Worm (Caenorhabditis elegans) whole organism, L2 larva: ENCODE data around the gene C25B8.8.

ENCODE experiments used
- R02D3.7 ChIP-seq: fragments of 150-350 bp; optimal IDR thresholded peaks from 2 replicates; lab custom pipeline; 2014; ENCODE audit warnings: missing biosample characterization, missing genetic modification characterization
- egl-27 ChIP-seq: sonication (generic microtip); optimal IDR thresholded peaks from 3 replicates; lab custom pipeline; 2017; ENCODE audit warnings: missing biosample characterization, missing genetic modification reagents, missing genetic modification characterization
- elt-1 ChIP-seq: fragments of 150-350 bp; optimal IDR thresholded peaks from 2 replicates; lab custom pipeline; 2014; ENCODE audit warnings: missing biosample characterization, missing genetic modification characterization
- lin-13 ChIP-seq: fragments of 150-350 bp; optimal IDR thresholded peaks from 2 replicates; lab custom pipeline; 2014; ENCODE audit warnings: missing biosample characterization, missing genetic modification reagents, missing genetic modification characterization
- mdl-1 ChIP-seq, 2 experiments: fragments of 150-350 bp in 1 of 2; sonication (generic microtip) in 1 of 2; optimal IDR thresholded peaks; 2 replicates each; lab custom pipeline; 2017; ENCODE audit warnings: missing biosample characterization in 2 of 2, missing genetic modification characterization in 2 of 2
- nhr-21 ChIP-seq: fragments of 150-350 bp; optimal IDR thresholded peaks from 2 replicates; lab custom pipeline; 2014; ENCODE audit warnings: missing biosample characterization, missing genetic modification characterization
- nhr-25 ChIP-seq: fragments of 150-350 bp; sonication (generic microtip); optimal IDR thresholded peaks from 3 replicates; lab custom pipeline; 2014; ENCODE audit warnings: missing biosample characterization, missing genetic modification characterization
- peb-1 ChIP-seq: fragments of 150-350 bp; optimal IDR thresholded peaks from 2 replicates; lab custom pipeline; 2014; ENCODE audit warnings: missing biosample characterization, missing genetic modification characterization
- sma-3 ChIP-seq: sonication (generic microtip); optimal IDR thresholded peaks from 2 replicates; lab custom pipeline; 2016; ENCODE audit warnings: missing genetic modification reagents, missing genetic modification characterization, missing compliant biosample characterization
- sma-9 ChIP-seq, 2 experiments: fragments of 150-350 bp in 1 of 2; sonication (generic microtip) in 1 of 2; optimal IDR thresholded peaks; 2 replicates each; lab custom pipeline; 2014 to 2016; ENCODE audit warnings: missing genetic modification characterization in 2 of 2, mild to moderate bottlenecking in 1 of 2, missing biosample characterization in 1 of 2, missing compliant biosample characterization in 1 of 2, missing genetic modification reagents in 1 of 2, moderate library complexity in 1 of 2
- ztf-11 ChIP-seq: sonication (generic microtip); optimal IDR thresholded peaks from 2 replicates; lab custom pipeline; 2017; ENCODE audit warnings: missing biosample characterization, missing genetic modification characterization
- ztf-4 ChIP-seq: fragments of 150-350 bp; optimal IDR thresholded peaks from 2 replicates; lab custom pipeline; 2014; ENCODE audit warnings: missing biosample characterization, missing genetic modification characterization

C25B8.8 gene

ce11 chrX:6663780-6664437, 54.1 kb downstream of the C25B8.8 start:
- TF ChIP-seq lin-13 (GFP tag; lab: Kevin White, UChicago): no peak
- no peak for TF ChIP-seq peb-1 (tag; lab: Kevin White, UChicago)
- TF ChIP-seq ztf-11 (tag; lab: Kevin White, UChicago): no peak
- TF ChIP-seq egl-27 (tag; lab: Kevin White, UChicago): peak; percentile 54
- no peak for TF ChIP-seq mdl-1 (tag; optimal IDR thresholded peaks at IDR 0.05; lab: Kevin White, UChicago)
- peak; percentile 31 for TF ChIP-seq sma-9 (GFP tag; optimal IDR thresholded peaks at IDR 0.05; lab: Kevin White, UChicago)
- TF ChIP-seq sma-9 (tag; optimal IDR thresholded peaks at IDR 0.05; lab: Kevin White, UChicago): no peak
- TF ChIP-seq elt-1 (tag; lab: Kevin White, UChicago): no peak
- peak; percentile 56 for TF ChIP-seq nhr-25 (tag; lab: Kevin White, UChicago)
- TF ChIP-seq ztf-4 (tag; lab: Kevin White, UChicago): no peak
- no peak for TF ChIP-seq R02D3.7 (tag; lab: Kevin White, UChicago)
- peak; percentile 22 for TF ChIP-seq sma-3 (GFP tag; lab: Kevin White, UChicago)
- peak; percentile 73 for TF ChIP-seq nhr-21 (tag; lab: Kevin White, UChicago)
